Worm (Caenorhabditis elegans) whole organism, young adult: ENCODE measurements around the gene C07H4.1.

Experiments used
- B0019.2 ChIP-seq: fragments of 200-800 bp; sonication (Bioruptor generic); conservative IDR thresholded peaks from 2 replicates; pipeline ENCODE4 v1.3.6; 2022; ENCODE audit warnings: missing genetic modification reagents, missing genetic modification characterization, missing compliant biosample characterization
- B0336.3 ChIP-seq: fragments of 200-800 bp; sonication (Bioruptor generic); IDR thresholded peaks from 2 replicates; pipeline ENCODE4 v1.3.6; 2022; ENCODE audit warnings: missing genetic modification characterization, missing compliant biosample characterization
- C06A6.2 ChIP-seq: fragments of 200-800 bp; sonication (Bioruptor generic); conservative IDR thresholded peaks from 2 replicates; pipeline ENCODE4 v1.3.6; 2022; ENCODE audit warnings: missing genetic modification characterization, missing compliant biosample characterization
- D2030.7 ChIP-seq: fragments of 200-800 bp; sonication (Bioruptor generic); IDR thresholded peaks from 2 replicates; pipeline ENCODE4 v1.3.6; 2022; ENCODE audit warnings: missing genetic modification reagents, missing genetic modification characterization, missing compliant biosample characterization
- F22D6.2 ChIP-seq: sonication (generic microtip); optimal IDR thresholded peaks from 2 replicates; lab custom pipeline; 2016; ENCODE audit warnings: mild to moderate bottlenecking, missing genetic modification characterization, missing compliant biosample characterization
- F33H1.4 ChIP-seq: fragments of 200-800 bp; sonication (Bioruptor generic); IDR thresholded peaks from 2 replicates; pipeline ENCODE4 v1.3.6; 2022; ENCODE audit warnings: missing genetic modification reagents, missing genetic modification characterization, missing compliant biosample characterization
- F39B2.1 ChIP-seq: fragments of 200-800 bp; sonication (Bioruptor generic); IDR thresholded peaks from 2 replicates; pipeline ENCODE4 v1.3.6; 2022; ENCODE audit warnings: missing genetic modification reagents, missing genetic modification characterization, missing compliant biosample characterization
- F57A8.1 ChIP-seq: fragments of 200-800 bp; sonication (Bioruptor generic); optimal IDR thresholded peaks from 2 replicates; lab custom pipeline; 2018; ENCODE audit warnings: mild to moderate bottlenecking, missing genetic modification characterization, moderate library complexity, missing compliant biosample characterization
- T07F8.4 ChIP-seq: sonication (generic microtip); optimal IDR thresholded peaks from 2 replicates; lab custom pipeline; 2016; ENCODE audit warnings: mild to moderate bottlenecking, missing genetic modification characterization, moderate library complexity, missing compliant biosample characterization
- T26A5.8 ChIP-seq: sonication (generic microtip); optimal IDR thresholded peaks from 2 replicates; lab custom pipeline; 2016; ENCODE audit warnings: missing genetic modification characterization, missing compliant biosample characterization
- Y53F4B.3 ChIP-seq: fragments of 200-800 bp; sonication (Bioruptor generic); IDR thresholded peaks from 2 replicates; pipeline ENCODE4 v1.3.6; 2022; ENCODE audit warnings: missing genetic modification reagents, missing genetic modification characterization, missing compliant biosample characterization
- ama-1 ChIP-seq, 3 experiments: fragments of 150-350 bp in 1 of 3; sonication (generic microtip) in 2 of 3; optimal IDR thresholded peaks; 2 replicates each; lab custom pipeline; 2014 to 2018; ENCODE audit warnings: missing biosample characterization in 2 of 3, missing genetic modification characterization in 2 of 3, missing genetic modification reagents in 2 of 3
- aptf-2 ChIP-seq: fragments of 200-800 bp; sonication (Bioruptor generic); conservative IDR thresholded peaks from 2 replicates; pipeline ENCODE4 v1.3.6; 2022; ENCODE audit warnings: missing genetic modification reagents, missing genetic modification characterization, missing compliant biosample characterization
- attf-6 ChIP-seq: fragments of 200-800 bp; sonication (Bioruptor generic); IDR thresholded peaks from 2 replicates; pipeline ENCODE4 v1.3.6; 2022; ENCODE audit warnings: missing genetic modification reagents, missing genetic modification characterization, missing compliant biosample characterization
- bed-2 ChIP-seq: fragments of 200-800 bp; sonication (Bioruptor generic); IDR thresholded peaks from 2 replicates; pipeline ENCODE4 v1.3.6; 2022; ENCODE audit warnings: missing genetic modification reagents, missing genetic modification characterization, missing compliant biosample characterization
- cebp-1 ChIP-seq, 2 experiments: fragments of 200-800 bp in 1 of 2; sonication (Bioruptor generic) in 1 of 2; sonication (generic microtip) in 1 of 2; IDR thresholded peaks in 1 of 2; optimal IDR thresholded peaks in 1 of 2; 2 replicates each; pipeline versions ENCODE4 v1.3.6 to Lab custom; 2017 to 2022; ENCODE audit warnings: missing compliant biosample characterization in 2 of 2, missing genetic modification characterization in 2 of 2, mild to moderate bottlenecking in 1 of 2, missing genetic modification reagents in 1 of 2, moderate library complexity in 1 of 2
- ceh-27 ChIP-seq: fragments of 200-800 bp; sonication (Bioruptor generic); optimal IDR thresholded peaks from 2 replicates; lab custom pipeline; 2018; ENCODE audit warnings: mild to moderate bottlenecking, missing genetic modification characterization, moderate library complexity, missing compliant biosample characterization
- chd-7 ChIP-seq: sonication (generic microtip); optimal IDR thresholded peaks from 2 replicates; lab custom pipeline; 2016; ENCODE audit warnings: mild to moderate bottlenecking, missing genetic modification characterization, moderate library complexity, missing compliant biosample characterization
- dox-1 ChIP-seq: fragments of 200-800 bp; sonication (Bioruptor generic); IDR thresholded peaks from 2 replicates; pipeline ENCODE4 v1.3.6; 2022; ENCODE audit warnings: missing genetic modification reagents, missing genetic modification characterization, missing compliant biosample characterization
- let-607 ChIP-seq, 2 experiments: fragments of 200-800 bp in 1 of 2; sonication (Bioruptor generic) in 1 of 2; sonication (generic microtip) in 1 of 2; optimal IDR thresholded peaks; 2 replicates each; lab custom pipeline; 2016 to 2018; ENCODE audit warnings: mild to moderate bottlenecking in 2 of 2, missing compliant biosample characterization in 2 of 2, missing genetic modification characterization in 2 of 2, moderate library complexity in 2 of 2, missing genotype in 1 of 2
- lin-54 ChIP-seq: fragments of 200-800 bp; sonication (Bioruptor generic); optimal IDR thresholded peaks from 2 replicates; lab custom pipeline; 2018; ENCODE audit warnings: mild to moderate bottlenecking, missing genetic modification characterization, missing compliant biosample characterization
- lsl-1 ChIP-seq: fragments of 200-800 bp; sonication (Bioruptor generic); optimal IDR thresholded peaks from 2 replicates; lab custom pipeline; 2018; ENCODE audit warnings: mild to moderate bottlenecking, missing genetic modification characterization, moderate library complexity, missing compliant biosample characterization
- lsy-27 ChIP-seq: sonication (generic microtip); optimal IDR thresholded peaks from 2 replicates; lab custom pipeline; 2017; ENCODE audit warnings: missing genetic modification characterization, mild to moderate bottlenecking, missing compliant biosample characterization, antibody characterized with exemption, missing genotype, borderline replicate concordance; ENCODE audit not compliant: insufficient read depth
- madf-3 ChIP-seq: fragments of 200-800 bp; sonication (Bioruptor generic); IDR thresholded peaks from 2 replicates; pipeline ENCODE4 v1.3.6; 2022; ENCODE audit warnings: missing genetic modification reagents, missing genetic modification characterization, missing compliant biosample characterization
- madf-6 ChIP-seq: fragments of 200-800 bp; sonication (Bioruptor generic); IDR thresholded peaks from 2 replicates; pipeline ENCODE4 v1.3.6; 2022; ENCODE audit warnings: missing genetic modification reagents, missing genetic modification characterization, missing compliant biosample characterization
- madf-8 ChIP-seq: fragments of 200-800 bp; sonication (Bioruptor generic); conservative IDR thresholded peaks from 2 replicates; pipeline ENCODE4 v1.3.6; 2022; ENCODE audit warnings: missing genetic modification reagents, missing genetic modification characterization, missing compliant biosample characterization
- mes-4 ChIP-seq: sonication (generic microtip); optimal IDR thresholded peaks from 2 replicates; lab custom pipeline; 2016; ENCODE audit warnings: missing genotype, missing genetic modification characterization, missing compliant biosample characterization
- nfya-1 ChIP-seq: sonication (generic microtip); optimal IDR thresholded peaks from 2 replicates; lab custom pipeline; 2017; ENCODE audit warnings: antibody characterized with exemption, missing compliant biosample characterization, missing genetic modification characterization, borderline replicate concordance; ENCODE audit not compliant: insufficient read depth
- nhr-80 ChIP-seq: sonication (generic microtip); optimal IDR thresholded peaks from 2 replicates; lab custom pipeline; 2016; ENCODE audit warnings: missing genetic modification characterization, missing compliant biosample characterization
- pha-4 ChIP-seq: fragments of 150-350 bp; sonication (generic microtip); optimal IDR thresholded peaks from 2 replicates; lab custom pipeline; 2014; ENCODE audit warnings: missing biosample characterization, missing genetic modification reagents, missing genetic modification characterization
- rcor-1 ChIP-seq: fragments of 200-800 bp; sonication (Bioruptor generic); IDR thresholded peaks from 2 replicates; pipeline ENCODE4 v1.3.6; 2022; ENCODE audit warnings: missing genetic modification reagents, missing genetic modification characterization, missing compliant biosample characterization
- rpc-1 ChIP-seq, 2 experiments: fragments of 150-350 bp in 1 of 2; sonication (generic microtip) in 1 of 2; optimal IDR thresholded peaks; 2 replicates each; lab custom pipeline; 2014 to 2018; ENCODE audit warnings: missing biosample characterization in 1 of 2, missing genetic modification characterization in 1 of 2, missing genetic modification reagents in 1 of 2, missing genotype in 1 of 2
- sdz-38 ChIP-seq: sonication (generic microtip); optimal IDR thresholded peaks from 2 replicates; lab custom pipeline; 2016; ENCODE audit warnings: missing genotype, missing genetic modification characterization, missing compliant biosample characterization
- snpc-1.3 ChIP-seq: sonication (generic microtip); optimal IDR thresholded peaks from 2 replicates; lab custom pipeline; 2017; ENCODE audit warnings: missing genetic modification characterization, mild to moderate bottlenecking, missing compliant biosample characterization, antibody characterized with exemption, moderate library complexity, missing genotype, missing genetic modification reagents; ENCODE audit not compliant: insufficient read depth
- tbp1 ChIP-seq: fragments of 200-800 bp; sonication (Bioruptor generic); optimal IDR thresholded peaks from 2 replicates; lab custom pipeline; 2018; ENCODE audit warnings: mild to moderate bottlenecking, missing genetic modification characterization, missing compliant biosample characterization
- tbx-9 ChIP-seq: sonication (generic microtip); optimal IDR thresholded peaks from 2 replicates; lab custom pipeline; 2016; ENCODE audit warnings: borderline replicate concordance, missing genetic modification characterization, inconsistent platforms, missing compliant biosample characterization
- unc-130 ChIP-seq: sonication (generic microtip); optimal IDR thresholded peaks from 2 replicates; lab custom pipeline; 2016; ENCODE audit warnings: missing genetic modification reagents, missing genetic modification characterization, missing compliant biosample characterization
- unc-62 ChIP-seq: fragments of 150-350 bp; optimal IDR thresholded peaks from 2 replicates; lab custom pipeline; 2014; ENCODE audit warnings: missing biosample characterization, missing genetic modification reagents, missing genetic modification characterization
- xnd-1 ChIP-seq: sonication (generic microtip); optimal IDR thresholded peaks from 2 replicates; lab custom pipeline; 2016; ENCODE audit warnings: missing genotype, missing genetic modification reagents, missing genetic modification characterization, missing compliant biosample characterization
- zfh-2 ChIP-seq: fragments of 200-800 bp; sonication (Bioruptor generic); conservative IDR thresholded peaks from 2 replicates; pipeline ENCODE4 v1.3.6; 2022; ENCODE audit warnings: missing genetic modification reagents, missing genetic modification characterization, missing compliant biosample characterization
- ztf-26 ChIP-seq: sonication (generic microtip); optimal IDR thresholded peaks from 2 replicates; lab custom pipeline; 2017; ENCODE audit warnings: missing genetic modification characterization, missing compliant biosample characterization
- ztf-3 ChIP-seq: fragments of 200-800 bp; sonication (Bioruptor generic); optimal IDR thresholded peaks from 2 replicates; lab custom pipeline; 2018; ENCODE audit warnings: mild to moderate bottlenecking, missing genetic modification characterization, missing compliant biosample characterization

C07H4.1 gene

ce11 chrII:9111471-9112016 is 18.1 kb upstream of the C07H4.1 start:
- TF ChIP-seq ztf-26 (tag; lab: Kevin White, UChicago) = no peak
- TF ChIP-seq nhr-80 = peak; percentile 62
- TF ChIP-seq ceh-27 = no peak
- TF ChIP-seq cebp-1 (GFP tag; IDR thresholded peaks at IDR 0.05; lab: Robert Waterston, UW) = no peak
- peak; percentile 24 for TF ChIP-seq cebp-1 (tag; optimal IDR thresholded peaks at IDR 0.05; lab: Kevin White, UChicago)

- TF ChIP-seq T26A5.8 (tag; lab: Kevin White, UChicago) (no peak), zfh-2 (0 out of 2 replicates have a peak, but pooled peaks have one; percentile 45), cebp-1 (GFP tag; IDR thresholded peaks at IDR 0.05; lab: Robert Waterston, UW) (no peak), cebp-1 (tag; optimal IDR thresholded peaks at IDR 0.05; lab: Kevin White, UChicago) (peak; percentile 43), pha-4 (tag; lab: Kevin White, UChicago) (no peak), nfya-1 (no peak), B0336.3 (GFP tag; lab: Robert Waterston, UW) (no peak), rpc-1 (optimal IDR thresholded peaks at IDR 0.05; lab: Kevin White, UChicago) (no peak), rpc-1 (tag; optimal IDR thresholded peaks at IDR 0.05; lab: Kevin White, UChicago) (no peak), attf-6 (GFP tag; lab: Robert Waterston, UW) (no peak), sdz-38 (tag; lab: Kevin White, UChicago) (no peak), C06A6.2 (GFP tag; lab: Robert Waterston, UW) (no peak), D2030.7 (GFP tag; lab: Robert Waterston, UW) (0 out of 2 replicates have a peak, but pooled peaks have one; percentile 8), let-607 (tag; optimal IDR thresholded peaks at IDR 0.05; lab: Kevin White, UChicago) (no peak), unc-62 (GFP tag; lab: Kevin White, UChicago) (no peak), madf-6 (GFP tag; lab: Robert Waterston, UW) (peak; percentile 65), madf-8 (GFP tag; lab: Robert Waterston, UW) (peak; percentile 64), tbx-9 (tag; lab: Kevin White, UChicago) (no peak), lsy-27 (tag; lab: Kevin White, UChicago) (no peak), T07F8.4 (tag; lab: Kevin White, UChicago) (no peak), lsl-1 (peak; percentile 77), F33H1.4 (GFP tag; lab: Robert Waterston, UW) (peak; percentile 83), xnd-1 (tag; lab: Kevin White, UChicago) (peak; percentile 63), rcor-1 (GFP tag; lab: Robert Waterston, UW) (no peak; the same call in 1 of the 2 replicates), snpc-1.3 (peak; percentile 15)
Observed at ce11 chrII:9108905-9109551, 15.5 kb upstream of the C07H4.1 start, which contains the start of gene T24H10.4. T24H10.4 (plus strand) TSS chrII:9109534.

ce11 chrII:9108443-9108842 is 15.0 kb upstream of the C07H4.1 start, which contains the start of gene dnj-23:
dnj-23 (minus strand) TSS chrII:9108600.
- no peak for TF ChIP-seq Y53F4B.3
- TF ChIP-seq unc-130 (GFP tag; lab: Kevin White, UChicago) = no peak
- TF ChIP-seq tbp1 = no peak
- TF ChIP-seq ceh-27 = no peak
- no peak for TF ChIP-seq aptf-2
- TF ChIP-seq dox-1 (GFP tag; lab: Robert Waterston, UW) = no peak
- no peak for TF ChIP-seq F22D6.2 (tag; lab: Kevin White, UChicago)
- TF ChIP-seq lin-54 (GFP tag; lab: Kevin White, UChicago) = peak; percentile 6
- TF ChIP-seq chd-7 = no peak
- no peak for TF ChIP-seq F57A8.1 (GFP tag; lab: Kevin White, UChicago)
- TF ChIP-seq ztf-26 (tag; lab: Kevin White, UChicago) = no peak
- no peak for TF ChIP-seq C06A6.2 (GFP tag; lab: Robert Waterston, UW)
- no peak for TF ChIP-seq D2030.7 (GFP tag; lab: Robert Waterston, UW)
- no peak for TF ChIP-seq sdz-38 (tag; lab: Kevin White, UChicago)
- TF ChIP-seq bed-2 (GFP tag; lab: Robert Waterston, UW) = no peak
- no peak for TF ChIP-seq mes-4 (tag; lab: Kevin White, UChicago)
- no peak for TF ChIP-seq ama-1 (optimal IDR thresholded peaks at IDR 0.05; lab: Kevin White, UChicago)
- no peak for TF ChIP-seq ama-1 (GFP tag; optimal IDR thresholded peaks at IDR 0.05; lab: Kevin White, UChicago)
- TF ChIP-seq madf-3 = no peak
- no peak for TF ChIP-seq B0019.2 (GFP tag; lab: Robert Waterston, UW)
- no peak for TF ChIP-seq F39B2.1 (GFP tag; lab: Robert Waterston, UW)
- TF ChIP-seq ztf-3 (GFP tag; lab: Kevin White, UChicago) = no peak
